Fruit fly (Drosophila melanogaster) whole organism, embryonic: ENCODE data around the gene CG10413.

Experiments
- C15 ChIP-seq: fragments of 200-800 bp; sonication (Bioruptor generic); IDR thresholded peaks from 3 replicates; pipeline ENCODE4 v1.3.6; 2022; ENCODE audit warnings: missing biosample characterization, missing genetic modification characterization
- CG10267 ChIP-seq: fragments of 200-800 bp; sonication (Bioruptor generic); optimal IDR thresholded peaks from 2 replicates; lab custom pipeline; 2018; ENCODE audit warnings: missing biosample characterization, mild to moderate bottlenecking, missing genetic modification characterization, moderate library complexity
- CG11504 ChIP-seq: fragments of 200-800 bp; sonication (Bioruptor generic); optimal IDR thresholded peaks from 3 replicates; lab custom pipeline; 2019; ENCODE audit warnings: missing biosample characterization, mild to moderate bottlenecking, missing genetic modification characterization, moderate library complexity
- CG11560 ChIP-seq: fragments of 200-800 bp; sonication (Bioruptor generic); IDR thresholded peaks from 3 replicates; pipeline ENCODE4 v1.3.6; 2022; ENCODE audit warnings: missing biosample characterization, missing genetic modification characterization
- CG12744 ChIP-seq: fragments of 200-800 bp; sonication (Bioruptor generic); optimal IDR thresholded peaks from 2 replicates; lab custom pipeline; 2016; ENCODE audit warnings: missing biosample characterization, missing genetic modification characterization
- CG12769 ChIP-seq: fragments of 200-800 bp; sonication (Bioruptor generic); optimal IDR thresholded peaks from 2 replicates; lab custom pipeline; 2019; ENCODE audit warnings: missing biosample characterization, mild to moderate bottlenecking, missing genetic modification characterization, moderate library complexity
- CG15514 ChIP-seq: fragments of 200-800 bp; sonication (Bioruptor generic); optimal IDR thresholded peaks from 3 replicates; lab custom pipeline; 2017; ENCODE audit warnings: missing biosample characterization, missing genetic modification characterization, mild to moderate bottlenecking, moderate library complexity, missing genetic modification reagents
- CG17186 ChIP-seq: fragments of 200-800 bp; sonication (Bioruptor generic); optimal IDR thresholded peaks from 3 replicates; lab custom pipeline; 2017; ENCODE audit warnings: missing biosample characterization, missing genetic modification reagents, missing genetic modification characterization
- CG17385 ChIP-seq: fragments of 200-800 bp; sonication (Bioruptor generic); optimal IDR thresholded peaks from 3 replicates; lab custom pipeline; 2018; ENCODE audit warnings: missing biosample characterization, mild to moderate bottlenecking, missing genetic modification characterization
- CG17829 ChIP-seq: fragments of 200-800 bp; optimal IDR thresholded peaks from 2 replicates; lab custom pipeline; 2019; ENCODE audit warnings: missing biosample characterization, mild to moderate bottlenecking, missing genetic modification characterization, moderate library complexity
- CG1792 ChIP-seq: fragments of 200-800 bp; sonication (Bioruptor generic); optimal IDR thresholded peaks from 2 replicates; lab custom pipeline; 2016; ENCODE audit warnings: missing biosample characterization, missing genetic modification characterization
- CG18764 ChIP-seq: fragments of 200-800 bp; sonication (Bioruptor generic); optimal IDR thresholded peaks from 3 replicates; lab custom pipeline; 2016; ENCODE audit warnings: missing biosample characterization, missing genetic modification characterization
- CG34224 ChIP-seq: fragments of 200-800 bp; sonication (Bioruptor generic); IDR thresholded peaks from 3 replicates; pipeline ENCODE4 v1.3.6; 2022; ENCODE audit warnings: missing biosample characterization, missing genetic modification characterization; ENCODE audit not compliant: partially characterized antibody
- CG3726 ChIP-seq: fragments of 200-800 bp; sonication (Bioruptor generic); IDR thresholded peaks from 3 replicates; pipeline ENCODE4, ENCODE4 v1.3.6; 2022; ENCODE audit warnings: missing biosample characterization, missing genetic modification characterization
- CG4424 ChIP-seq: fragments of 200-800 bp; sonication (Bioruptor generic); optimal IDR thresholded peaks from 3 replicates; lab custom pipeline; 2016; ENCODE audit warnings: missing biosample characterization, missing genetic modification characterization
- CG6175 ChIP-seq: fragments of 200-800 bp; sonication (Bioruptor generic); IDR thresholded peaks from 3 replicates; pipeline ENCODE4 v1.3.6; 2022; ENCODE audit warnings: missing biosample characterization, missing genetic modification characterization
- CG7271 ChIP-seq: fragments of 200-800 bp; sonication (Bioruptor generic); optimal IDR thresholded peaks from 2 replicates; lab custom pipeline; 2018; ENCODE audit warnings: missing biosample characterization, mild to moderate bottlenecking, missing genetic modification characterization, moderate library complexity
- CG7786 ChIP-seq: fragments of 200-800 bp; sonication (Bioruptor generic); optimal IDR thresholded peaks from 2 replicates; lab custom pipeline; 2016; ENCODE audit warnings: missing biosample characterization, missing genetic modification characterization
- CG9437 ChIP-seq: fragments of 200-800 bp; sonication (Bioruptor generic); optimal IDR thresholded peaks from 2 replicates; lab custom pipeline; 2018; ENCODE audit warnings: missing biosample characterization, mild to moderate bottlenecking, missing genetic modification characterization
- CG9609 ChIP-seq: fragments of 200-800 bp; sonication (Bioruptor generic); optimal IDR thresholded peaks from 3 replicates; lab custom pipeline; 2016; ENCODE audit warnings: missing biosample characterization, missing genetic modification characterization
- CTCF ChIP-seq: fragments of 200-800 bp; sonication (Bioruptor generic); optimal IDR thresholded peaks from 2 replicates; lab custom pipeline; 2017; ENCODE audit warnings: missing biosample characterization, mild to moderate bottlenecking, missing genetic modification characterization, moderate library complexity
- D19B ChIP-seq: fragments of 200-800 bp; sonication (Bioruptor generic); optimal IDR thresholded peaks from 2 replicates; lab custom pipeline; 2017; ENCODE audit warnings: missing biosample characterization, mild to moderate bottlenecking, missing genetic modification characterization
- Doc3 ChIP-seq: fragments of 200-800 bp; sonication (Bioruptor generic); IDR thresholded peaks from 3 replicates; pipeline ENCODE4 v1.3.6; 2022; ENCODE audit warnings: missing biosample characterization, missing genetic modification characterization; ENCODE audit not compliant: partially characterized antibody
- Drgx ChIP-seq: fragments of 200-800 bp; sonication (Bioruptor generic); IDR thresholded peaks from 2 replicates; pipeline ENCODE4 v1.3.6; 2022; ENCODE audit warnings: missing biosample characterization, missing genetic modification characterization
- E2f1 ChIP-seq: fragments of 200-800 bp; sonication (Bioruptor generic); IDR thresholded peaks from 2 replicates; pipeline ENCODE4 v1.3.6; 2022; ENCODE audit warnings: missing biosample characterization, missing genetic modification characterization
- E2f2 ChIP-seq: fragments of 200-800 bp; sonication (Bioruptor generic); IDR thresholded peaks from 2 replicates; pipeline ENCODE4 v1.3.6; 2022; ENCODE audit warnings: missing biosample characterization, missing genetic modification characterization
- Gug ChIP-seq: fragments of 200-800 bp; sonication (Bioruptor generic); IDR thresholded peaks from 4 replicates; pipeline ENCODE4 v1.3.6; 2022; ENCODE audit warnings: missing biosample characterization, missing genetic modification characterization
- Lim3 ChIP-seq: fragments of 200-800 bp; sonication (Bioruptor generic); IDR thresholded peaks from 2 replicates; pipeline ENCODE4 v1.3.6; 2022; ENCODE audit warnings: missing biosample characterization, missing genetic modification characterization
- Lpt ChIP-seq: fragments of >200 bp; optimal IDR thresholded peaks from 2 replicates; lab custom pipeline; 2018; ENCODE audit warnings: missing biosample characterization, missing genetic modification characterization
- Myb ChIP-seq: fragments of 200-800 bp; sonication (Bioruptor generic); optimal IDR thresholded peaks from 2 replicates; lab custom pipeline; 2016; ENCODE audit warnings: missing biosample characterization, missing genetic modification characterization
- NC2α ChIP-seq: fragments of 200-800 bp; sonication (Bioruptor generic); optimal IDR thresholded peaks from 2 replicates; lab custom pipeline; 2016; ENCODE audit warnings: missing biosample characterization, missing genetic modification characterization
- NFAT ChIP-seq: fragments of 200-800 bp; sonication (Bioruptor generic); IDR thresholded peaks from 2 replicates; pipeline ENCODE4 v1.3.6; 2022; ENCODE audit warnings: missing biosample characterization, missing genetic modification characterization
- Nf-YA ChIP-seq: fragments of 200-800 bp; sonication (Bioruptor generic); IDR thresholded peaks from 2 replicates; pipeline ENCODE4 v1.3.6; 2022; ENCODE audit warnings: missing biosample characterization, missing genetic modification characterization
- Nf-YB ChIP-seq: fragments of 200-800 bp; sonication (Bioruptor generic); optimal IDR thresholded peaks from 3 replicates; lab custom pipeline; 2019; ENCODE audit warnings: missing biosample characterization, mild to moderate bottlenecking, missing genetic modification characterization, moderate library complexity
- Sin3A ChIP-seq: fragments of >200 bp; optimal IDR thresholded peaks from 2 replicates; lab custom pipeline; 2018
- ac ChIP-seq: fragments of 200-800 bp; sonication (Bioruptor generic); optimal IDR thresholded peaks from 3 replicates; lab custom pipeline; 2017; ENCODE audit warnings: missing biosample characterization, mild to moderate bottlenecking, missing genetic modification characterization
- bcd ChIP-seq: fragments of 200-800 bp; sonication (Bioruptor generic); optimal IDR thresholded peaks from 2 replicates; lab custom pipeline; 2017; ENCODE audit warnings: missing biosample characterization, mild to moderate bottlenecking, missing genetic modification characterization
- br ChIP-seq: fragments of >200 bp; optimal IDR thresholded peaks from 2 replicates; lab custom pipeline; 2017
- caup ChIP-seq: fragments of 200-800 bp; sonication (Bioruptor generic); optimal IDR thresholded peaks from 3 replicates; lab custom pipeline; 2017; ENCODE audit warnings: missing biosample characterization, mild to moderate bottlenecking, missing genetic modification characterization, moderate library complexity; ENCODE audit not compliant: severe bottlenecking
- chif ChIP-seq, 2 experiments: fragments of 200-800 bp; sonication (Bioruptor generic); optimal IDR thresholded peaks; 3 replicates each; lab custom pipeline; 2016; ENCODE audit warnings: missing biosample characterization in 2 of 2, missing genetic modification characterization in 2 of 2
- ci ChIP-seq: fragments of 200-800 bp; sonication (Bioruptor generic); IDR thresholded peaks from 3 replicates; pipeline ENCODE4 v1.3.6; 2022; ENCODE audit warnings: missing biosample characterization, missing genetic modification characterization
- dpn ChIP-seq, 2 experiments: fragments of 200-800 bp; sonication (Bioruptor generic); optimal IDR thresholded peaks; 3 replicates each; lab custom pipeline; 2016; ENCODE audit warnings: missing biosample characterization in 2 of 2, missing genetic modification characterization in 2 of 2
- fd102C ChIP-seq: fragments of 200-800 bp; sonication (Bioruptor generic); optimal IDR thresholded peaks from 2 replicates; lab custom pipeline; 2018; ENCODE audit warnings: missing biosample characterization, mild to moderate bottlenecking, missing genetic modification characterization, moderate library complexity
- fru ChIP-seq: fragments of >200 bp; optimal IDR thresholded peaks from 2 replicates; lab custom pipeline; 2017
- mirr ChIP-seq: fragments of 200-800 bp; sonication (Bioruptor generic); optimal IDR thresholded peaks from 3 replicates; lab custom pipeline; 2018; ENCODE audit warnings: missing biosample characterization, mild to moderate bottlenecking, missing genetic modification characterization
- onecut ChIP-seq: fragments of 200-800 bp; sonication (Bioruptor generic); IDR thresholded peaks from 2 replicates; pipeline ENCODE4 v1.3.6; 2022; ENCODE audit warnings: missing biosample characterization, missing genetic modification characterization
- pan ChIP-seq, 4 experiments: fragments of >200 bp in 3 of 4; fragments of 200-800 bp in 1 of 4; sonication (Bioruptor generic) in 1 of 4; optimal IDR thresholded peaks in 3 of 4; IDR thresholded peaks in 1 of 4; 2 replicates each; pipeline versions ENCODE4 v1.3.6 to Lab custom; 2017 to 2022; ENCODE audit warnings: missing biosample characterization in 2 of 4, missing genetic modification characterization in 2 of 4, mixed read lengths in 1 of 4
- sr ChIP-seq: fragments of 200-800 bp; sonication (Bioruptor generic); IDR thresholded peaks from 3 replicates; pipeline ENCODE4 v1.3.6; 2022; ENCODE audit warnings: missing biosample characterization, missing genetic modification characterization
- vfl ChIP-seq: fragments of 200-800 bp; sonication (Bioruptor generic); optimal IDR thresholded peaks from 2 replicates; lab custom pipeline; 2016; ENCODE audit warnings: missing biosample characterization, missing genetic modification characterization
- yki ChIP-seq: fragments of >200 bp; optimal IDR thresholded peaks from 3 replicates; lab custom pipeline; 2018
- zfh2 ChIP-seq: fragments of 200-800 bp; sonication (Bioruptor generic); optimal IDR thresholded peaks from 2 replicates; lab custom pipeline; 2016; ENCODE audit warnings: missing biosample characterization, missing genetic modification characterization

The CG10413 gene

dm6 chr2L:18566235-18567158 lies 38.6 kb downstream of the CG10413 start (continued):
- no peak for TF ChIP-seq ci (GFP tag; lab: Robert Waterston, UW)
- TF ChIP-seq Lim3 (GFP tag; lab: Robert Waterston, UW): no peak
- no peak for TF ChIP-seq CG3726 (GFP tag; lab: Robert Waterston, UW)
- no peak for TF ChIP-seq CG17829 (tag; lab: Kevin White, UChicago)
- TF ChIP-seq CG6175 (GFP tag; lab: Robert Waterston, UW): no peak
- peak; percentile 16 for TF ChIP-seq CG10267 (tag; lab: Kevin White, UChicago)
- no peak for TF ChIP-seq NC2α
- TF ChIP-seq Myb: no peak
- TF ChIP-seq CG11560 (tag; lab: Robert Waterston, UW): no peak
- TF ChIP-seq pan (optimal IDR thresholded peaks at IDR 0.05; lab: Kevin White, UChicago): no peak
- no peak for TF ChIP-seq pan (GFP tag; optimal IDR thresholded peaks at IDR 0.05 in 1 of 2, IDR thresholded peaks at IDR 0.05 in 1 of 2)
- TF ChIP-seq CG1792: no peak
- no peak for TF ChIP-seq CG34224 (GFP tag; lab: Robert Waterston, UW)
- no peak for TF ChIP-seq E2f1 (GFP tag; lab: Robert Waterston, UW)
- TF ChIP-seq onecut (GFP tag; lab: Robert Waterston, UW): no peak
- peak; percentile 17; the same call in 1 of the 2 replicates for TF ChIP-seq E2f2 (GFP tag; lab: Robert Waterston, UW)
- no peak for TF ChIP-seq CG17186 (GFP tag; lab: Kevin White, UChicago)
- TF ChIP-seq CG17385: peak; percentile 8
- TF ChIP-seq CG12769 (tag; lab: Kevin White, UChicago): no peak
- no peak for TF ChIP-seq CG9609 (GFP tag; lab: Kevin White, UChicago)
- no peak for TF ChIP-seq Sin3A (lab: Kevin White, UChicago)
- TF ChIP-seq CG4424: peak; percentile 13
- TF ChIP-seq dpn (GFP tag; optimal IDR thresholded peaks at IDR 0.05; lab: Kevin White, UChicago): peak; percentile 17 to 29
- peak; percentile 18 for TF ChIP-seq CG18764 (GFP tag; lab: Kevin White, UChicago)
- TF ChIP-seq Lpt (GFP tag; lab: Kevin White, UChicago): no peak
- peak; percentile 27 for TF ChIP-seq caup (GFP tag; lab: Kevin White, UChicago)
- peak; percentile 28; the same call in 1 of the 4 replicates for TF ChIP-seq Gug
- TF ChIP-seq Drgx (GFP tag; lab: Robert Waterston, UW): no peak
- peak; percentile 41 for TF ChIP-seq CG11504 (tag; lab: Kevin White, UChicago)
- no peak for TF ChIP-seq br (lab: Kevin White, UChicago)
- no peak for TF ChIP-seq NFAT (GFP tag; lab: Robert Waterston, UW)
- no peak for TF ChIP-seq fru (lab: Kevin White, UChicago)
- TF ChIP-seq Doc3 (GFP tag; lab: Robert Waterston, UW): no peak
- no peak for TF ChIP-seq CG12744 (GFP tag; lab: Kevin White, UChicago)
- peak; percentile 14 for TF ChIP-seq CG15514 (GFP tag; lab: Kevin White, UChicago)
- no peak for TF ChIP-seq CG7271
- TF ChIP-seq CG7786 (GFP tag; lab: Kevin White, UChicago): no peak
- TF ChIP-seq Nf-YB (GFP tag; lab: Kevin White, UChicago): no peak
- TF ChIP-seq fd102C: no peak
- TF ChIP-seq CG9437 (GFP tag; lab: Kevin White, UChicago): peak; percentile 18
- no peak for TF ChIP-seq vfl (GFP tag; lab: Kevin White, UChicago)
- no peak for TF ChIP-seq ac (GFP tag; lab: Kevin White, UChicago)
- TF ChIP-seq sr (GFP tag; lab: Robert Waterston, UW): no peak
- peak in 1 of 2 experiments; percentile 13 for TF ChIP-seq chif (GFP tag; optimal IDR thresholded peaks at IDR 0.05; lab: Kevin White, UChicago)
- TF ChIP-seq bcd (GFP tag; lab: Kevin White, UChicago): peak; percentile 46
- no peak for TF ChIP-seq CTCF (GFP tag; lab: Kevin White, UChicago)
- no peak for TF ChIP-seq yki (lab: Kevin White, UChicago)
- TF ChIP-seq mirr: peak; percentile 76
- TF ChIP-seq Nf-YA (GFP tag; lab: Robert Waterston, UW): no peak
- peak; percentile 8 for TF ChIP-seq D19B
- no peak for TF ChIP-seq zfh2 (GFP tag; lab: Kevin White, UChicago)
- no peak for TF ChIP-seq C15 (GFP tag; lab: Robert Waterston, UW)
